Worm (Caenorhabditis elegans) whole organism, L3 larva: ENCODE results near the gene Y113G7A.22.

Source experiments
- R02D3.7 ChIP-seq: fragments of 150-350 bp; optimal IDR thresholded peaks from 2 replicates; lab custom pipeline; 2014; ENCODE audit warnings: missing biosample characterization, missing genetic modification characterization
- ZK546.5 ChIP-seq: sonication (generic microtip); optimal IDR thresholded peaks from 2 replicates; lab custom pipeline; 2017; ENCODE audit warnings: missing biosample characterization, missing genetic modification characterization
- aly-2 ChIP-seq: fragments of 150-350 bp; optimal IDR thresholded peaks from 2 replicates; lab custom pipeline; 2014; ENCODE audit warnings: missing biosample characterization, missing genetic modification characterization
- ama-1 ChIP-seq: fragments of 150-350 bp; optimal IDR thresholded peaks from 2 replicates; lab custom pipeline; 2018
- ceh-16 ChIP-seq: sonication (generic microtip); optimal IDR thresholded peaks from 2 replicates; lab custom pipeline; 2017; ENCODE audit warnings: missing biosample characterization, missing genetic modification characterization
- ceh-28 ChIP-seq: fragments of 150-350 bp; optimal IDR thresholded peaks from 2 replicates; lab custom pipeline; 2014; ENCODE audit warnings: missing biosample characterization, missing genetic modification reagents, missing genetic modification characterization
- ceh-82 ChIP-seq: fragments of 150-350 bp; optimal IDR thresholded peaks from 2 replicates; lab custom pipeline; 2014; ENCODE audit warnings: missing biosample characterization, missing genetic modification characterization
- daf-12 ChIP-seq: fragments of 150-350 bp; optimal IDR thresholded peaks from 2 replicates; lab custom pipeline; 2014; ENCODE audit warnings: missing biosample characterization, missing genetic modification reagents, missing genetic modification characterization
- egl-5 ChIP-seq: fragments of 150-350 bp; optimal IDR thresholded peaks from 2 replicates; lab custom pipeline; 2017; ENCODE audit warnings: missing biosample characterization, missing genetic modification reagents, missing genetic modification characterization, inconsistent platforms
- elt-1 ChIP-seq: fragments of 150-350 bp; optimal IDR thresholded peaks from 2 replicates; lab custom pipeline; 2014; ENCODE audit warnings: missing biosample characterization, missing genetic modification characterization
- elt-2 ChIP-seq: sonication (generic microtip); optimal IDR thresholded peaks from 2 replicates; lab custom pipeline; 2016; ENCODE audit warnings: missing genetic modification reagents, mild to moderate bottlenecking, missing genetic modification characterization, missing compliant biosample characterization
- elt-3 ChIP-seq, 3 experiments: fragments of 150-350 bp in 1 of 3; sonication (generic microtip) in 2 of 3; optimal IDR thresholded peaks; 2 replicates in 2 of 3; 4 replicates in 1 of 3; lab custom pipeline; 2014 to 2017; ENCODE audit warnings: missing biosample characterization in 3 of 3, missing genetic modification characterization in 3 of 3
- eor-1 ChIP-seq, 2 experiments: fragments of 150-350 bp; optimal IDR thresholded peaks; 2 replicates each; lab custom pipeline; 2014 to 2018; ENCODE audit warnings: missing biosample characterization in 2 of 2, missing genetic modification characterization in 2 of 2
- fkh-10 ChIP-seq: sonication (generic microtip); optimal IDR thresholded peaks from 2 replicates; lab custom pipeline; 2017; ENCODE audit warnings: missing biosample characterization, missing genetic modification reagents, missing genetic modification characterization
- fkh-2 ChIP-seq: fragments of 150-350 bp; optimal IDR thresholded peaks from 2 replicates; lab custom pipeline; 2014; ENCODE audit warnings: missing biosample characterization, missing genetic modification reagents, missing genetic modification characterization
- fos-1 ChIP-seq: fragments of 150-350 bp; optimal IDR thresholded peaks from 2 replicates; lab custom pipeline; 2014; ENCODE audit warnings: missing biosample characterization, missing genetic modification characterization
- hmg-11 ChIP-seq: sonication (generic microtip); optimal IDR thresholded peaks from 2 replicates; lab custom pipeline; 2016; ENCODE audit warnings: missing genetic modification characterization, missing compliant biosample characterization
- jun-1 ChIP-seq: fragments of 150-350 bp; optimal IDR thresholded peaks from 2 replicates; lab custom pipeline; 2014; ENCODE audit warnings: missing biosample characterization, missing genetic modification reagents, missing genetic modification characterization
- lin-15B ChIP-seq: fragments of 150-350 bp; optimal IDR thresholded peaks from 2 replicates; lab custom pipeline; 2014; ENCODE audit warnings: missing biosample characterization, missing genetic modification characterization
- lin-39 ChIP-seq: fragments of 150-350 bp; optimal IDR thresholded peaks from 2 replicates; lab custom pipeline; 2018; ENCODE audit warnings: missing biosample characterization, missing genetic modification reagents, missing genetic modification characterization
- lsy-12 ChIP-seq: sonication (generic microtip); optimal IDR thresholded peaks from 2 replicates; lab custom pipeline; 2016; ENCODE audit warnings: mild to moderate bottlenecking, missing genetic modification characterization, missing compliant biosample characterization
- mdl-1 ChIP-seq: fragments of 150-350 bp; optimal IDR thresholded peaks from 2 replicates; lab custom pipeline; 2014; ENCODE audit warnings: missing biosample characterization, missing genetic modification characterization
- mml-1 ChIP-seq: fragments of 150-350 bp; sonication (generic microtip); optimal IDR thresholded peaks from 3 replicates; lab custom pipeline; 2014; ENCODE audit warnings: missing biosample characterization, missing genetic modification characterization
- nfya-1 ChIP-seq: sonication (generic microtip); optimal IDR thresholded peaks from 2 replicates; lab custom pipeline; 2017; ENCODE audit warnings: missing genetic modification characterization, mild to moderate bottlenecking, missing compliant biosample characterization, antibody characterized with exemption, moderate library complexity; ENCODE audit not compliant: insufficient read depth
- nhr-11 ChIP-seq: fragments of 150-350 bp; optimal IDR thresholded peaks from 2 replicates; lab custom pipeline; 2014; ENCODE audit warnings: missing biosample characterization, missing genetic modification characterization
- nhr-12 ChIP-seq: fragments of 150-350 bp; optimal IDR thresholded peaks from 2 replicates; lab custom pipeline; 2014; ENCODE audit warnings: missing biosample characterization, missing genetic modification characterization
- nhr-23 ChIP-seq: fragments of 150-350 bp; optimal IDR thresholded peaks from 2 replicates; lab custom pipeline; 2014; ENCODE audit warnings: missing biosample characterization, missing genetic modification reagents, missing genetic modification characterization
- nhr-237 ChIP-seq: fragments of 150-350 bp; optimal IDR thresholded peaks from 2 replicates; lab custom pipeline; 2014; ENCODE audit warnings: missing biosample characterization, missing genetic modification characterization
- nhr-25 ChIP-seq: sonication (generic microtip); optimal IDR thresholded peaks from 2 replicates; lab custom pipeline; 2017; ENCODE audit warnings: missing biosample characterization, missing genetic modification characterization
- nhr-28 ChIP-seq: fragments of 150-350 bp; optimal IDR thresholded peaks from 2 replicates; lab custom pipeline; 2014; ENCODE audit warnings: missing biosample characterization, missing genetic modification characterization
- nhr-43 ChIP-seq: sonication (generic microtip); optimal IDR thresholded peaks from 2 replicates; lab custom pipeline; 2016; ENCODE audit warnings: mild to moderate bottlenecking, missing genetic modification characterization, missing compliant biosample characterization; ENCODE audit not compliant: poor library complexity, severe bottlenecking
- nhr-76 ChIP-seq: fragments of 150-350 bp; sonication (generic microtip); optimal IDR thresholded peaks from 5 replicates; lab custom pipeline; 2014; ENCODE audit warnings: missing biosample characterization, missing genetic modification characterization
- nhr-77 ChIP-seq: fragments of 150-350 bp; optimal IDR thresholded peaks from 2 replicates; lab custom pipeline; 2014; ENCODE audit warnings: missing biosample characterization, missing genetic modification characterization
- pha-4 ChIP-seq: fragments of 150-350 bp; optimal IDR thresholded peaks from 2 replicates; lab custom pipeline; 2014; ENCODE audit warnings: missing biosample characterization, missing genetic modification reagents, missing genetic modification characterization
- pqm-1 ChIP-seq: fragments of 150-350 bp; optimal IDR thresholded peaks from 2 replicates; lab custom pipeline; 2017; ENCODE audit warnings: missing biosample characterization, missing genetic modification characterization, inconsistent platforms
- sea-2 ChIP-seq: fragments of 150-350 bp; sonication (generic microtip); optimal IDR thresholded peaks from 4 replicates; lab custom pipeline; 2014; ENCODE audit warnings: missing biosample characterization, missing genetic modification reagents, missing genetic modification characterization
- skn-1 ChIP-seq: fragments of 150-350 bp; optimal IDR thresholded peaks from 2 replicates; lab custom pipeline; 2014; ENCODE audit warnings: missing biosample characterization, missing genetic modification characterization
- snpc-4 ChIP-seq: fragments of 150-350 bp; optimal IDR thresholded peaks from 2 replicates; lab custom pipeline; 2014; ENCODE audit warnings: missing biosample characterization, missing genetic modification characterization
- unc-39 ChIP-seq: sonication (generic microtip); optimal IDR thresholded peaks from 4 replicates; lab custom pipeline; 2017; ENCODE audit warnings: missing biosample characterization, missing genetic modification characterization
- unc-62 ChIP-seq: fragments of 150-350 bp; sonication (generic microtip); optimal IDR thresholded peaks from 4 replicates; lab custom pipeline; 2014; ENCODE audit warnings: missing biosample characterization, missing genetic modification reagents, missing genetic modification characterization
- zag-1 ChIP-seq: fragments of 150-350 bp; optimal IDR thresholded peaks from 2 replicates; lab custom pipeline; 2014; ENCODE audit warnings: missing biosample characterization, missing genetic modification characterization
- ztf-11 ChIP-seq: fragments of 150-350 bp; optimal IDR thresholded peaks from 2 replicates; lab custom pipeline; 2014; ENCODE audit warnings: missing biosample characterization, missing genetic modification characterization
- ztf-4 ChIP-seq: fragments of 150-350 bp; optimal IDR thresholded peaks from 2 replicates; lab custom pipeline; 2014; ENCODE audit warnings: missing biosample characterization, missing genetic modification characterization

Gene Y113G7A.22

DNA sequence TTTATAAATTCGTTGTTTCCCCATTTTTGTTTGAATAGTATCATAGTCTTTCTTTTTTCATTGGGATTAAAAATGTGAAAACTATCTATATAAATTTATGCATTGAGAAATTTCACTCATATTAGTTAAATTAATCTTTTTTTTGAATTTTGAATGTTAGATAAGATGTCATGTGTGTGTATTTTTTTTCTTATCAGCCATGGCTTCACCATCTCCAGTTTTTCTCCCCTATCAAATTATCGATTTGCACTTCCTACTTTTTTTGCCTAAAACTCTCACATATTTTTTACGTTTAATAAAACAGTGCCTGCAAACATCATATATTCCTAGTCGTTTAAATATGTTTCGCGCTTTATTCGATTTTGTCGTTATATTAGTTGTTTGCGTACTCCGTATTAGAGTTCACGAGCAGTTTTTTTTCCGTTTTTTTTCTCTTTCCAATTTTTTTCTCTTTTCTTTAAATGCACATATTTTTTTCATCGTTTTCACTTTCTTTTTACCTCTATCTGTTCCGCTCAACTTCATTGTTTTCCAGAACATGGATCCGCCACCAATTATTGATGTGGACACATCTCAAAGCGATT is 12.6 kb upstream of the Y113G7A.22 start, which contains the start of gene Y113G7A.13:
TSS of gene Y113G7A.13 (plus strand) at position 534 of the 584 bp plus-strand sequence.
- no peak for TF ChIP-seq ztf-4 (tag; lab: Kevin White, UChicago)
- TF ChIP-seq nfya-1 (tag; lab: Kevin White, UChicago) = no peak
- no peak for TF ChIP-seq zag-1 (tag; lab: Kevin White, UChicago)
- TF ChIP-seq unc-62 (GFP tag; lab: Kevin White, UChicago) = no peak
- no peak for TF ChIP-seq lin-39 (tag; lab: Kevin White, UChicago)
- TF ChIP-seq elt-2 (tag; lab: Kevin White, UChicago) = peak; percentile 97
- no peak for TF ChIP-seq nhr-12 (tag; lab: Kevin White, UChicago)
- peak; percentile 35 for TF ChIP-seq ceh-28 (tag; lab: Kevin White, UChicago)
- no peak for TF ChIP-seq nhr-28
- TF ChIP-seq daf-12 = no peak
- TF ChIP-seq nhr-23 (tag; lab: Kevin White, UChicago) = no peak
- TF ChIP-seq lin-15B = no peak
- TF ChIP-seq ZK546.5 = no peak
- peak; percentile 54 for TF ChIP-seq pha-4 (tag; lab: Kevin White, UChicago)
- TF ChIP-seq mdl-1 (tag; lab: Kevin White, UChicago) = no peak
- no peak for TF ChIP-seq ztf-11 (tag; lab: Kevin White, UChicago)
- TF ChIP-seq ceh-16 = no peak
- TF ChIP-seq nhr-77 = no peak
- TF ChIP-seq hmg-11 (tag; lab: Kevin White, UChicago) = no peak
- no peak for TF ChIP-seq nhr-76 (tag; lab: Kevin White, UChicago)
- TF ChIP-seq skn-1 = no peak
- no peak for TF ChIP-seq nhr-237 (tag; lab: Kevin White, UChicago)
- TF ChIP-seq ama-1 = no peak
- no peak for TF ChIP-seq R02D3.7 (tag; lab: Kevin White, UChicago)
- TF ChIP-seq fkh-2 (tag; lab: Kevin White, UChicago) = no peak
- TF ChIP-seq unc-39 (tag; lab: Kevin White, UChicago) = no peak
- TF ChIP-seq pqm-1 (tag; lab: Kevin White, UChicago) = peak; percentile 80
- TF ChIP-seq egl-5 (tag; lab: Kevin White, UChicago) = no peak
- TF ChIP-seq elt-3 (tag; optimal IDR thresholded peaks at IDR 0.05; lab: Kevin White, UChicago) = no peak
- no peak for TF ChIP-seq ceh-82
- peak; percentile 36 for TF ChIP-seq jun-1 (tag; lab: Kevin White, UChicago)
- TF ChIP-seq nhr-43 = no peak
- TF ChIP-seq fkh-10 (GFP tag; lab: Kevin White, UChicago) = no peak
- no peak for TF ChIP-seq elt-1
- TF ChIP-seq lsy-12 (tag; lab: Kevin White, UChicago) = no peak
- TF ChIP-seq eor-1 (tag; optimal IDR thresholded peaks at IDR 0.05; lab: Kevin White, UChicago) = no peak
- no peak for TF ChIP-seq nhr-25 (tag; lab: Kevin White, UChicago)
- no peak for TF ChIP-seq snpc-4 (tag; lab: Kevin White, UChicago)
- no peak for TF ChIP-seq nhr-11 (tag; lab: Kevin White, UChicago)
- no peak for TF ChIP-seq aly-2 (tag; lab: Kevin White, UChicago)
- TF ChIP-seq fos-1 = no peak
- TF ChIP-seq mml-1 (tag; lab: Kevin White, UChicago) = no peak

DNA sequence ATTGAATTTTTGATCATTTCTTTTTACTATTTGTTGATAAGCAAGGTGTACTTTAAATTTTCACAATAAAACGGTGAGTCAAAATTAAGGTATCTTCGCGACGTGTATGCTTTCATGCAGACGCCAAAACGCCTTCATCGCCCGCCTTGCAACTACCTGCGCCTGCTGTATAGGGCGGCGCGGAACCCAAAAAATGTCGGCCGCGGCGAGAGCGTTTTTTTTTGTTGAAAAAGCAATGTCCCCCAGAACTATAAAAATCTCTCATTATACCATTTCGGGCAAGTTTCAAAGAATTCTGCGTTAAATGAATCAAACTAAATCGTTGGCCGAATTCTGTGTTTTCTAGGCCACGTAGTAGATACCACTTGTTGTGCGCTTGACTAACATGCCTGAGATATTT is 8.6 kb upstream of the Y113G7A.22 start:
- TF ChIP-seq snpc-4 (tag; lab: Kevin White, UChicago) (no peak), daf-12 (no peak), elt-2 (tag; lab: Kevin White, UChicago) (no peak), elt-3 (tag; optimal IDR thresholded peaks at IDR 0.05; lab: Kevin White, UChicago) (no peak), nhr-23 (tag; lab: Kevin White, UChicago) (no peak), ztf-4 (tag; lab: Kevin White, UChicago) (no peak), mdl-1 (tag; lab: Kevin White, UChicago) (no peak), eor-1 (tag; optimal IDR thresholded peaks at IDR 0.05; lab: Kevin White, UChicago) (no peak), pqm-1 (tag; lab: Kevin White, UChicago) (no peak), unc-39 (tag; lab: Kevin White, UChicago) (no peak), skn-1 (no peak), nhr-76 (tag; lab: Kevin White, UChicago) (no peak), sea-2 (GFP tag; lab: Kevin White, UChicago) (no peak), elt-1 (no peak), fkh-10 (GFP tag; lab: Kevin White, UChicago) (no peak), lsy-12 (tag; lab: Kevin White, UChicago) (no peak), hmg-11 (tag; lab: Kevin White, UChicago) (no peak), lin-39 (tag; lab: Kevin White, UChicago) (no peak), nhr-28 (no peak)
